Fruit fly (Drosophila melanogaster) whole organism: ENCODE data around the gene Gss1.
A peak's percentile ranks its signal among the peaks of the same experiment; 100 is the strongest.

ENCODE experiments used
- CG8478 ChIP-seq: fragments of >200 bp; optimal IDR thresholded peaks from 2 replicates; lab custom pipeline; 2018; ENCODE audit warnings: inconsistent platforms
- Dll ChIP-seq: fragments of >200 bp; optimal IDR thresholded peaks from 2 replicates; lab custom pipeline; 2017
- EcR ChIP-seq, 2 experiments: fragments of >200 bp; optimal IDR thresholded peaks; 2 replicates each; lab custom pipeline; 2017; ENCODE audit warnings: missing biosample characterization in 2 of 2, missing genetic modification characterization in 2 of 2, missing genetic modification reagents in 2 of 2
- pan ChIP-seq: fragments of >200 bp; optimal IDR thresholded peaks from 2 replicates; lab custom pipeline; 2017
- psq ChIP-seq: fragments of >200 bp; optimal IDR thresholded peaks from 2 replicates; lab custom pipeline; 2017
- usp ChIP-seq: fragments of >200 bp; optimal IDR thresholded peaks from 2 replicates; lab custom pipeline; 2017; ENCODE audit warnings: missing biosample characterization, missing genetic modification characterization, mixed read lengths

Gene Gss1

dm6 chrX:17914508-17914907, 25.2 kb downstream of the Gss1 start:
- TF ChIP-seq pan (lab: Kevin White, UChicago), result no peak
- TF ChIP-seq Dll, result no peak
- no peak for TF ChIP-seq EcR (GFP tag; optimal IDR thresholded peaks at IDR 0.05; lab: Kevin White, UChicago)
- no peak for TF ChIP-seq usp
- TF ChIP-seq CG8478 (lab: Kevin White, UChicago), result no peak
- no peak for TF ChIP-seq psq (lab: Kevin White, UChicago)

dm6 chrX:17915929-17916328, 26.6 kb downstream of the Gss1 start:
- TF ChIP-seq psq (lab: Kevin White, UChicago), result no peak
- no peak for TF ChIP-seq pan (lab: Kevin White, UChicago)
- TF ChIP-seq usp, result no peak
- no peak for TF ChIP-seq CG8478 (lab: Kevin White, UChicago)
- TF ChIP-seq Dll, result no peak
- no peak for TF ChIP-seq EcR (GFP tag; optimal IDR thresholded peaks at IDR 0.05; lab: Kevin White, UChicago)

- TF ChIP-seq Dll, result no peak
- TF ChIP-seq psq (lab: Kevin White, UChicago), result no peak
- no peak for TF ChIP-seq usp
- peak in 1 of 2 experiments; percentile 62 for TF ChIP-seq EcR (GFP tag; optimal IDR thresholded peaks at IDR 0.05; lab: Kevin White, UChicago)
- TF ChIP-seq pan (lab: Kevin White, UChicago), result no peak
- no peak for TF ChIP-seq CG8478 (lab: Kevin White, UChicago)
These were observed 28.4 kb downstream of the Gss1 start for dm6 chrX:17917564-17918233.

- no peak for TF ChIP-seq pan (lab: Kevin White, UChicago)
- no peak for TF ChIP-seq usp
- no peak for TF ChIP-seq Dll
- TF ChIP-seq psq (lab: Kevin White, UChicago), result no peak
- TF ChIP-seq EcR (GFP tag; optimal IDR thresholded peaks at IDR 0.05; lab: Kevin White, UChicago), result no peak
- TF ChIP-seq CG8478 (lab: Kevin White, UChicago), result no peak
These were observed 34.7 kb downstream of the Gss1 start for dm6 chrX:17924034-17924433.

dm6 chrX:17940677-17941076, 51.3 kb downstream of the Gss1 start:
- TF ChIP-seq Dll (no peak), pan (lab: Kevin White, UChicago) (no peak), usp (no peak), CG8478 (lab: Kevin White, UChicago) (no peak), psq (lab: Kevin White, UChicago) (no peak), EcR (GFP tag; optimal IDR thresholded peaks at IDR 0.05; lab: Kevin White, UChicago) (no peak)
